Fruit fly (Drosophila melanogaster) whole organism, embryonic: ENCODE data around the gene CG10510.
A peak's percentile ranks its signal among the peaks of the same experiment; 100 is the strongest.

Experiments used
- Ada2b ChIP-seq: fragments of 200-800 bp; sonication (Bioruptor generic); IDR thresholded peaks from 2 replicates; pipeline ENCODE4 v1.3.6; 2022; ENCODE audit warnings: missing biosample characterization, missing genetic modification characterization
- Bgb ChIP-seq: fragments of 200-800 bp; sonication (Bioruptor generic); IDR thresholded peaks from 2 replicates; pipeline ENCODE4 v1.3.6; 2022; ENCODE audit warnings: missing biosample characterization, missing genetic modification characterization; ENCODE audit not compliant: partially characterized antibody
- CG10979 ChIP-seq: fragments of 200-800 bp; sonication (Bioruptor generic); optimal IDR thresholded peaks from 2 replicates; lab custom pipeline; 2018; ENCODE audit warnings: missing biosample characterization, mild to moderate bottlenecking, missing genetic modification characterization, moderate library complexity
- CG11085 ChIP-seq: fragments of 200-800 bp; sonication (Bioruptor generic); IDR thresholded peaks from 2 replicates; pipeline ENCODE4 v1.3.6; 2022; ENCODE audit warnings: missing biosample characterization, missing genetic modification characterization
- CG12104 ChIP-seq: fragments of 200-800 bp; sonication (Bioruptor generic); optimal IDR thresholded peaks from 3 replicates; lab custom pipeline; 2016; ENCODE audit warnings: missing biosample characterization, missing genetic modification characterization
- CG1233 ChIP-seq: fragments of 200-800 bp; sonication (Bioruptor generic); optimal IDR thresholded peaks from 4 replicates; lab custom pipeline; 2018; ENCODE audit warnings: missing biosample characterization, mild to moderate bottlenecking, missing genetic modification characterization
- CG17385 ChIP-seq: fragments of 200-800 bp; sonication (Bioruptor generic); optimal IDR thresholded peaks from 3 replicates; lab custom pipeline; 2018; ENCODE audit warnings: missing biosample characterization, mild to moderate bottlenecking, missing genetic modification characterization
- CG18011 ChIP-seq: fragments of 200-800 bp; sonication (Bioruptor generic); optimal IDR thresholded peaks from 2 replicates; lab custom pipeline; 2017; ENCODE audit warnings: missing biosample characterization, missing genetic modification characterization, mild to moderate bottlenecking, moderate library complexity, missing genotype
- CG2129 ChIP-seq: fragments of 200-800 bp; sonication (Bioruptor generic); IDR thresholded peaks from 2 replicates; pipeline ENCODE4 v1.3.6; 2022; ENCODE audit warnings: missing biosample characterization, missing genetic modification characterization; ENCODE audit not compliant: partially characterized antibody
- CG2202 ChIP-seq: fragments of 200-800 bp; sonication (Bioruptor generic); optimal IDR thresholded peaks from 2 replicates; lab custom pipeline; 2018; ENCODE audit warnings: missing biosample characterization, mild to moderate bottlenecking, missing genetic modification characterization
- CG34224 ChIP-seq: fragments of 200-800 bp; sonication (Bioruptor generic); IDR thresholded peaks from 3 replicates; pipeline ENCODE4 v1.3.6; 2022; ENCODE audit warnings: missing biosample characterization, missing genetic modification characterization; ENCODE audit not compliant: partially characterized antibody
- CG34376 ChIP-seq: fragments of 200-800 bp; sonication (Bioruptor generic); optimal IDR thresholded peaks from 2 replicates; lab custom pipeline; 2018; ENCODE audit warnings: missing biosample characterization, mild to moderate bottlenecking, missing genetic modification characterization
- CG34422 ChIP-seq: fragments of 200-800 bp; sonication (Bioruptor generic); IDR thresholded peaks from 3 replicates; pipeline ENCODE4 v1.3.6; 2022; ENCODE audit warnings: missing biosample characterization, missing genetic modification characterization
- CG4820 ChIP-seq: fragments of 200-800 bp; sonication (Bioruptor generic); optimal IDR thresholded peaks from 3 replicates; lab custom pipeline; 2016; ENCODE audit warnings: missing biosample characterization, missing genetic modification characterization
- CG6254 ChIP-seq: fragments of 200-800 bp; sonication (Bioruptor generic); optimal IDR thresholded peaks from 3 replicates; lab custom pipeline; 2017; ENCODE audit warnings: mild to moderate bottlenecking, missing biosample characterization, missing genetic modification reagents, missing genetic modification characterization
- CG7928 ChIP-seq: fragments of 200-800 bp; sonication (Bioruptor generic); optimal IDR thresholded peaks from 2 replicates; lab custom pipeline; 2017; ENCODE audit warnings: missing biosample characterization, mild to moderate bottlenecking, missing genetic modification characterization
- CG8944 ChIP-seq: fragments of 200-800 bp; sonication (Bioruptor generic); optimal IDR thresholded peaks from 3 replicates; lab custom pipeline; 2016; ENCODE audit warnings: missing biosample characterization, missing genetic modification characterization
- Dp ChIP-seq: fragments of 200-800 bp; sonication (Bioruptor generic); optimal IDR thresholded peaks from 2 replicates; lab custom pipeline; 2018; ENCODE audit warnings: missing biosample characterization, mild to moderate bottlenecking, missing genetic modification characterization, moderate library complexity
- Nf-YC ChIP-seq: fragments of 200-800 bp; optimal IDR thresholded peaks from 3 replicates; lab custom pipeline; 2019; ENCODE audit warnings: missing biosample characterization, mild to moderate bottlenecking, missing genetic modification characterization, moderate library complexity
- Oaz ChIP-seq: fragments of 200-800 bp; sonication (Bioruptor generic); IDR thresholded peaks from 2 replicates; pipeline ENCODE4 v1.3.6; 2022; ENCODE audit warnings: missing biosample characterization, missing genetic modification characterization
- Optix ChIP-seq: fragments of 200-800 bp; sonication (Bioruptor generic); IDR thresholded peaks from 3 replicates; pipeline ENCODE4 v1.3.6; 2022; ENCODE audit warnings: missing biosample characterization, missing genetic modification characterization
- Trl ChIP-seq, 3 experiments: fragments of >200 bp in 2 of 3; fragments of 200-800 bp in 1 of 3; sonication (Bioruptor generic) in 1 of 3; optimal IDR thresholded peaks; 2 replicates in 1 of 3; 3 replicates in 2 of 3; lab custom pipeline; 2016 to 2017; ENCODE audit warnings: missing biosample characterization in 1 of 3, missing genetic modification characterization in 1 of 3
- bigmax ChIP-seq: fragments of 200-800 bp; sonication (Bioruptor generic); optimal IDR thresholded peaks from 2 replicates; lab custom pipeline; 2018; ENCODE audit warnings: missing biosample characterization, mild to moderate bottlenecking, missing genetic modification characterization
- cad ChIP-seq: fragments of >200 bp; optimal IDR thresholded peaks from 2 replicates; lab custom pipeline; 2017; ENCODE audit warnings: missing biosample characterization, missing genetic modification characterization
- cato ChIP-seq: fragments of 200-800 bp; sonication (Bioruptor generic); optimal IDR thresholded peaks from 2 replicates; lab custom pipeline; 2016; ENCODE audit warnings: missing biosample characterization, missing genetic modification characterization, borderline replicate concordance
- cg ChIP-seq: fragments of 200-800 bp; sonication (Bioruptor generic); optimal IDR thresholded peaks from 3 replicates; lab custom pipeline; 2019; ENCODE audit warnings: missing biosample characterization, mild to moderate bottlenecking, missing genetic modification characterization, moderate library complexity
- chinmo ChIP-seq: fragments of 200-800 bp; sonication (Bioruptor generic); IDR thresholded peaks from 4 replicates; pipeline ENCODE4 v1.3.6; 2022; ENCODE audit warnings: missing biosample characterization, missing genetic modification characterization; ENCODE audit not compliant: partially characterized antibody
- chm ChIP-seq: fragments of 200-800 bp; sonication (Bioruptor generic); IDR thresholded peaks from 2 replicates; pipeline ENCODE4 v1.3.6; 2022; ENCODE audit warnings: missing biosample characterization, missing genetic modification characterization
- chn ChIP-seq: fragments of 200-800 bp; sonication (Bioruptor generic); optimal IDR thresholded peaks from 2 replicates; lab custom pipeline; 2016; ENCODE audit warnings: missing biosample characterization, missing genetic modification characterization
- croc ChIP-seq: fragments of 200-800 bp; sonication (Bioruptor generic); conservative IDR thresholded peaks from 3 replicates; pipeline ENCODE4 v1.3.6; 2022; ENCODE audit warnings: missing biosample characterization, missing genetic modification characterization
- dan ChIP-seq: fragments of 200-800 bp; sonication (Bioruptor generic); IDR thresholded peaks from 2 replicates; pipeline ENCODE4 v1.3.6; 2022; ENCODE audit warnings: missing biosample characterization, missing genetic modification characterization
- disco-r ChIP-seq: fragments of 200-800 bp; sonication (Bioruptor generic); optimal IDR thresholded peaks from 2 replicates; lab custom pipeline; 2016; ENCODE audit warnings: missing biosample characterization, missing genetic modification characterization
- exex ChIP-seq: fragments of 200-800 bp; sonication (Bioruptor generic); optimal IDR thresholded peaks from 4 replicates; lab custom pipeline; 2018; ENCODE audit warnings: missing biosample characterization, mild to moderate bottlenecking, missing genetic modification characterization, moderate library complexity
- ftz-f1 ChIP-seq: fragments of 200-800 bp; sonication (Bioruptor generic); optimal IDR thresholded peaks from 2 replicates; lab custom pipeline; 2016; ENCODE audit warnings: missing biosample characterization, missing genetic modification characterization
- hbn ChIP-seq: fragments of 200-800 bp; sonication (Bioruptor generic); IDR thresholded peaks from 2 replicates; pipeline ENCODE4 v1.3.6; 2022; ENCODE audit warnings: missing biosample characterization, missing genetic modification characterization; ENCODE audit not compliant: partially characterized antibody
- mirr ChIP-seq: fragments of 200-800 bp; sonication (Bioruptor generic); optimal IDR thresholded peaks from 3 replicates; lab custom pipeline; 2018; ENCODE audit warnings: missing biosample characterization, mild to moderate bottlenecking, missing genetic modification characterization
- otp ChIP-seq: fragments of 200-800 bp; sonication (Bioruptor generic); IDR thresholded peaks from 3 replicates; pipeline ENCODE4, ENCODE4 v1.3.6; 2022; ENCODE audit warnings: missing biosample characterization, missing genetic modification characterization
- peb ChIP-seq: fragments of 200-800 bp; sonication (Bioruptor generic); IDR thresholded peaks from 2 replicates; pipeline ENCODE4 v1.3.6; 2022; ENCODE audit warnings: missing biosample characterization, missing genetic modification characterization
- run ChIP-seq: fragments of 200-800 bp; sonication (Bioruptor generic); optimal IDR thresholded peaks from 3 replicates; lab custom pipeline; 2018; ENCODE audit warnings: missing biosample characterization, mild to moderate bottlenecking, missing genetic modification characterization
- sug ChIP-seq: fragments of 200-800 bp; optimal IDR thresholded peaks from 2 replicates; lab custom pipeline; 2019; ENCODE audit warnings: missing biosample characterization, mild to moderate bottlenecking, missing genetic modification characterization, moderate library complexity
- toy ChIP-seq: fragments of 200-800 bp; sonication (Bioruptor generic); IDR thresholded peaks from 2 replicates; pipeline ENCODE4 v1.3.6; 2022; ENCODE audit warnings: missing biosample characterization, missing genetic modification characterization
- vnd ChIP-seq: fragments of 200-800 bp; sonication (Bioruptor generic); IDR thresholded peaks from 3 replicates; pipeline ENCODE4 v1.3.6; 2022; ENCODE audit warnings: missing biosample characterization, missing genetic modification characterization; ENCODE audit not compliant: partially characterized antibody
- zen ChIP-seq: fragments of 200-800 bp; sonication (Bioruptor generic); optimal IDR thresholded peaks from 3 replicates; lab custom pipeline; 2018; ENCODE audit warnings: missing biosample characterization, mild to moderate bottlenecking, missing genetic modification characterization, moderate library complexity

Gene CG10510

DNA sequence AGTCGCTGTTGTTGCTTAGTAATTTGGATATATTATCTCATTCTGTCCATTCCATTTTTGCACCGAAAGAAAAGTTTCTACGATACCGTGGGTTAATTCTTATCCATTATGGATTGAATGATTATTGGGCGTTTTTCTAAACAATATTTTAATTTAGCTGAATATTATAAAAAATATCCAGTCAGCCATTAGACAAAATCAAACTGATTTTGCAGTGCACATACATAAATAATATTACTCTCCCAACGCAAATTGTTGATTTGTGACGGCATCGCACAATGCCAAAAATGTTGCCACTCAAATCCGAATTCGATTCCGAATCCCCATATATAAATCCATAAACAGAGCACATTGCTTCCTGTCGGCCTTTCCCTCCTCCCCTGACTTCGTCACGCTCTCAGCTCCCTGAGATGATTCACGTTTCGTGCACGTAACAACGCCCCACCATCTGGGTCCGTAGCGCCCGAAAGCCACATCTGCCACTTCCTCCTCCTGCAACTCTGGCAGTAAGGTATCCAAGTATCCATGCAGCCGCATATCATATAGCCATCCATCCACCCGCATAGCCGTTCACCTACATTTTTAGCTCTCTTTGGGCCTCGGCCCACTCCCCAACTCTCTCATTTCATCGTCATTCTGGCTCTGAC, 32.8 kb downstream of the CG10510 start (continued):
- TF ChIP-seq cad (GFP tag; lab: Kevin White, UChicago) (no peak), zen (tag; lab: Kevin White, UChicago) (peak; percentile 10), run (tag; lab: Kevin White, UChicago) (no peak), CG10979 (no peak), croc (GFP tag; lab: Robert Waterston, UW) (no peak), CG8944 (GFP tag; lab: Kevin White, UChicago) (peak; percentile 7)
- TF ChIP-seq, all 482 proteins: peak for 236

dm6 chr3L:21176276-21176934, 33.5 kb downstream of the CG10510 start:
- TF ChIP-seq chm (GFP tag; lab: Robert Waterston, UW) (peak; percentile 52; the same call in 1 of the 2 replicates), CG34376 (peak; percentile 21), cg (GFP tag; lab: Kevin White, UChicago) (peak; percentile 48), CG34224 (GFP tag; lab: Robert Waterston, UW) (0 out of 3 replicates have a peak, but pooled peaks have one; percentile 46), exex (peak; percentile 49), dan (no peak), peb (GFP tag; lab: Robert Waterston, UW) (no peak), CG17385 (GFP tag; lab: Kevin White, UChicago) (peak; percentile 98), sug (tag; lab: Kevin White, UChicago) (peak; percentile 45), ftz-f1 (GFP tag; lab: Kevin White, UChicago) (peak; percentile 24), bigmax (GFP tag; lab: Kevin White, UChicago) (peak; percentile 82), CG34422 (GFP tag; lab: Robert Waterston, UW) (peak; percentile 13; the same call in 1 of the 3 replicates), mirr (GFP tag; lab: Kevin White, UChicago) (peak; percentile 21), CG2129 (GFP tag; lab: Robert Waterston, UW) (no peak), hbn (GFP tag; lab: Robert Waterston, UW) (0 out of 2 replicates have a peak, but pooled peaks have one; percentile 15), Dp (GFP tag; lab: Kevin White, UChicago) (no peak), chinmo (0 out of 4 replicates have a peak, but pooled peaks have one; percentile 48), Trl (optimal IDR thresholded peaks at IDR 0.05; lab: Kevin White, UChicago) (peak in 1 of 2 experiments; percentile 52), Trl (GFP tag; optimal IDR thresholded peaks at IDR 0.05; lab: Kevin White, UChicago) (no peak)
- TF ChIP-seq, all 482 proteins: peak for 14

DNA sequence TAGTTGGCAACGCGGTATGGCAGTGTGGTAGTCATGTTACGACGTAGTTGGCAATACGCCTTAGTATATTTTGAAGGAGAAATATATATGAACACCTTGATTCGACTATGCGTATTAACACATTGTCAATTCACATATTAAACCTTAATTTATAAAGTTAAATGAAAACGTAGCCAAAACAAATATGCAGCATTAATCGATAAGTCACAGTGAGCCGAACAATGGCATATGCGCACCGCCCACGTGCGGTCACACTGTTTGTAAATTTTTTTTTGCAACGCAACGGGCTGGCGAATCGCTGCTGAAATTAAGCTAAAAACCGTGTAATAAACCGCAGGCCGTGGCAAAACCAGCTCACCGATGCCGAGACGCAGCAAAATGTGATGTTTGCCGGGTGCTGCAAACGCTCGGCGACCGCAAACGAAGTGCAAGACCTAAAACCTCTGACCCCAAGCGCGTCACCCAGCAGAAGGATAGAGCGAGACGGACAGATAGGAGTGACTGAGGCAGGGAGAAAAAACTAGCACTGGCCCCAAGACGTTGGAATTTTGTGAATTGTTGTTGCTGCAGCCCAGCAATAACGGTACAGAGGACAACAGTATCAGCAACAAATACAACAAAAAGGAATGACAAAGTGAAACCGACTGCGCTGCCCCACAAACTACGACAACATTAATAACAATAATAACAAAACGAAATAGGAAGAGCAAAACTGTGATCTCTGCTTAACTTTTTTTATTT, 34.2 kb downstream of the CG10510 start:
- TF ChIP-seq CG2202 (no peak), Oaz (GFP tag; lab: Robert Waterston, UW) (no peak), otp (no peak), disco-r (GFP tag; lab: Kevin White, UChicago) (no peak), Bgb (GFP tag; lab: Robert Waterston, UW) (0 out of 2 replicates have a peak, but pooled peaks have one; percentile 4), CG7928 (GFP tag; lab: Kevin White, UChicago) (peak; percentile 10), CG12104 (no peak), toy (GFP tag; lab: Robert Waterston, UW) (no peak), hbn (GFP tag; lab: Robert Waterston, UW) (peak; percentile 33; the same call in 1 of the 2 replicates), Ada2b (GFP tag; lab: Robert Waterston, UW) (no peak), CG4820 (GFP tag; lab: Kevin White, UChicago) (no peak), cato (no peak), Optix (GFP tag; lab: Robert Waterston, UW) (no peak), CG1233 (GFP tag; lab: Kevin White, UChicago) (no peak), chn (GFP tag; lab: Kevin White, UChicago) (peak; percentile 45), vnd (GFP tag; lab: Robert Waterston, UW) (0 out of 3 replicates have a peak, but pooled peaks have one; percentile 29), Nf-YC (tag; lab: Kevin White, UChicago) (peak; percentile 3), CG18011 (no peak), CG11085 (GFP tag; lab: Robert Waterston, UW) (no peak), CG6254 (GFP tag; lab: Kevin White, UChicago) (no peak)
